Worm (Caenorhabditis elegans) whole organism, young adult: ENCODE results near the gene F08G2.4.

Experiments used
- B0261.1 ChIP-seq: sonication (generic microtip); optimal IDR thresholded peaks from 2 replicates; lab custom pipeline; 2016; ENCODE audit warnings: mild to moderate bottlenecking, missing genetic modification characterization, moderate library complexity, missing compliant biosample characterization
- F23B12.7 ChIP-seq: sonication (generic microtip); optimal IDR thresholded peaks from 2 replicates; lab custom pipeline; 2017; ENCODE audit warnings: missing genetic modification characterization, mild to moderate bottlenecking, missing compliant biosample characterization, antibody characterized with exemption, moderate library complexity; ENCODE audit not compliant: insufficient read depth
- F33H1.4 ChIP-seq: fragments of 200-800 bp; sonication (Bioruptor generic); IDR thresholded peaks from 2 replicates; pipeline ENCODE4 v1.3.6; 2022; ENCODE audit warnings: missing genetic modification reagents, missing genetic modification characterization, missing compliant biosample characterization
- F49E8.2 ChIP-seq: sonication (generic microtip); optimal IDR thresholded peaks from 3 replicates; lab custom pipeline; 2017; ENCODE audit warnings: missing genetic modification characterization, mild to moderate bottlenecking, missing compliant biosample characterization, antibody characterized with exemption, moderate library complexity; ENCODE audit not compliant: insufficient read depth
- F52B5.7 ChIP-seq: sonication (generic microtip); optimal IDR thresholded peaks from 2 replicates; lab custom pipeline; 2016; ENCODE audit warnings: mild to moderate bottlenecking, missing genetic modification characterization, missing compliant biosample characterization
- F55B11.4 ChIP-seq: sonication (generic microtip); optimal IDR thresholded peaks from 2 replicates; lab custom pipeline; 2016; ENCODE audit warnings: missing compliant biosample characterization, missing genetic modification characterization, borderline replicate concordance; ENCODE audit not compliant: insufficient read depth
- F57A8.1 ChIP-seq: fragments of 200-800 bp; sonication (Bioruptor generic); optimal IDR thresholded peaks from 2 replicates; lab custom pipeline; 2018; ENCODE audit warnings: mild to moderate bottlenecking, missing genetic modification characterization, moderate library complexity, missing compliant biosample characterization
- T26A5.8 ChIP-seq: sonication (generic microtip); optimal IDR thresholded peaks from 2 replicates; lab custom pipeline; 2016; ENCODE audit warnings: missing genetic modification characterization, missing compliant biosample characterization
- Y53G8AR.9 ChIP-seq: fragments of 200-800 bp; sonication (Bioruptor generic); conservative IDR thresholded peaks from 2 replicates; pipeline ENCODE4 v1.3.6; 2022; ENCODE audit warnings: missing genetic modification reagents, missing genetic modification characterization, missing compliant biosample characterization
- Y67H2A.10 ChIP-seq: fragments of 200-800 bp; sonication (Bioruptor generic); conservative IDR thresholded peaks from 2 replicates; pipeline ENCODE4 v1.3.6; 2022; ENCODE audit warnings: missing genetic modification reagents, missing genetic modification characterization, missing compliant biosample characterization
- Y95B8A.8 ChIP-seq: fragments of 200-800 bp; sonication (Bioruptor generic); IDR thresholded peaks from 2 replicates; pipeline ENCODE4 v1.3.6; 2022; ENCODE audit warnings: missing genetic modification reagents, missing genetic modification characterization, missing compliant biosample characterization
- akir-1 ChIP-seq: fragments of 200-800 bp; sonication (Bioruptor generic); optimal IDR thresholded peaks from 2 replicates; lab custom pipeline; 2018; ENCODE audit warnings: mild to moderate bottlenecking, missing genetic modification characterization, moderate library complexity, missing compliant biosample characterization
- aptf-2 ChIP-seq: fragments of 200-800 bp; sonication (Bioruptor generic); conservative IDR thresholded peaks from 2 replicates; pipeline ENCODE4 v1.3.6; 2022; ENCODE audit warnings: missing genetic modification reagents, missing genetic modification characterization, missing compliant biosample characterization
- athp-1 ChIP-seq: sonication (generic microtip); optimal IDR thresholded peaks from 2 replicates; lab custom pipeline; 2017; ENCODE audit warnings: mild to moderate bottlenecking, missing genetic modification characterization, missing compliant biosample characterization
- attf-6 ChIP-seq: fragments of 200-800 bp; sonication (Bioruptor generic); IDR thresholded peaks from 2 replicates; pipeline ENCODE4 v1.3.6; 2022; ENCODE audit warnings: missing genetic modification reagents, missing genetic modification characterization, missing compliant biosample characterization
- ceh-79 ChIP-seq: sonication (generic microtip); optimal IDR thresholded peaks from 2 replicates; lab custom pipeline; 2017; ENCODE audit warnings: mild to moderate bottlenecking, missing genetic modification characterization, missing compliant biosample characterization
- chd-7 ChIP-seq: sonication (generic microtip); optimal IDR thresholded peaks from 2 replicates; lab custom pipeline; 2016; ENCODE audit warnings: mild to moderate bottlenecking, missing genetic modification characterization, moderate library complexity, missing compliant biosample characterization
- dox-1 ChIP-seq: fragments of 200-800 bp; sonication (Bioruptor generic); IDR thresholded peaks from 2 replicates; pipeline ENCODE4 v1.3.6; 2022; ENCODE audit warnings: missing genetic modification reagents, missing genetic modification characterization, missing compliant biosample characterization
- dpff-1 ChIP-seq: sonication (generic microtip); optimal IDR thresholded peaks from 2 replicates; lab custom pipeline; 2017; ENCODE audit warnings: mild to moderate bottlenecking, missing genetic modification characterization, missing compliant biosample characterization
- egrh-3 ChIP-seq: fragments of 200-800 bp; sonication (Bioruptor generic); IDR thresholded peaks from 2 replicates; pipeline ENCODE4 v1.3.6; 2022; ENCODE audit warnings: missing genetic modification reagents, missing genetic modification characterization, missing compliant biosample characterization
- ekl-4 ChIP-seq: fragments of 200-800 bp; sonication (Bioruptor generic); IDR thresholded peaks from 2 replicates; pipeline ENCODE4 v1.3.6; 2022; ENCODE audit warnings: missing genetic modification reagents, missing genetic modification characterization, missing compliant biosample characterization
- him-1 ChIP-seq: sonication (generic microtip); optimal IDR thresholded peaks from 2 replicates; lab custom pipeline; 2016; ENCODE audit warnings: missing genotype, missing genetic modification reagents, missing genetic modification characterization, missing compliant biosample characterization
- hrde-1 ChIP-seq: sonication (generic microtip); optimal IDR thresholded peaks from 2 replicates; lab custom pipeline; 2016; ENCODE audit warnings: missing genetic modification characterization, mild to moderate bottlenecking, missing compliant biosample characterization, moderate library complexity, missing genotype, missing genetic modification reagents, borderline replicate concordance
- lin-26 ChIP-seq: fragments of 200-800 bp; sonication (Bioruptor generic); IDR thresholded peaks from 2 replicates; pipeline ENCODE4 v1.3.6; 2022; ENCODE audit warnings: missing genetic modification reagents, missing genetic modification characterization, missing compliant biosample characterization
- madf-3 ChIP-seq: fragments of 200-800 bp; sonication (Bioruptor generic); IDR thresholded peaks from 2 replicates; pipeline ENCODE4 v1.3.6; 2022; ENCODE audit warnings: missing genetic modification reagents, missing genetic modification characterization, missing compliant biosample characterization
- madf-6 ChIP-seq: fragments of 200-800 bp; sonication (Bioruptor generic); IDR thresholded peaks from 2 replicates; pipeline ENCODE4 v1.3.6; 2022; ENCODE audit warnings: missing genetic modification reagents, missing genetic modification characterization, missing compliant biosample characterization
- mcd-1 ChIP-seq: fragments of 200-800 bp; sonication (Bioruptor generic); IDR thresholded peaks from 2 replicates; pipeline ENCODE4 v1.3.6; 2022; ENCODE audit warnings: missing genetic modification reagents, missing genetic modification characterization, missing compliant biosample characterization
- nfyb-1 ChIP-seq: fragments of 200-800 bp; sonication (Bioruptor generic); IDR thresholded peaks from 2 replicates; pipeline ENCODE4 v1.3.6; 2022; ENCODE audit warnings: missing genetic modification reagents, missing genetic modification characterization, missing compliant biosample characterization
- nhr-179 ChIP-seq: sonication (generic microtip); optimal IDR thresholded peaks from 2 replicates; lab custom pipeline; 2016; ENCODE audit warnings: mild to moderate bottlenecking, missing genetic modification characterization, missing compliant biosample characterization
- nhr-27 ChIP-seq: fragments of 200-800 bp; sonication (Bioruptor generic); optimal IDR thresholded peaks from 2 replicates; lab custom pipeline; 2018; ENCODE audit warnings: mild to moderate bottlenecking, missing genetic modification characterization, moderate library complexity, missing compliant biosample characterization
- nhr-80 ChIP-seq: sonication (generic microtip); optimal IDR thresholded peaks from 2 replicates; lab custom pipeline; 2016; ENCODE audit warnings: missing genetic modification characterization, missing compliant biosample characterization
- nhr-90 ChIP-seq: sonication (generic microtip); optimal IDR thresholded peaks from 2 replicates; lab custom pipeline; 2016; ENCODE audit warnings: missing genotype, mild to moderate bottlenecking, missing genetic modification characterization, missing compliant biosample characterization
- repo-1 ChIP-seq: sonication (generic microtip); optimal IDR thresholded peaks from 2 replicates; lab custom pipeline; 2017; ENCODE audit warnings: mild to moderate bottlenecking, missing genetic modification characterization, missing compliant biosample characterization
- sdz-38 ChIP-seq: sonication (generic microtip); optimal IDR thresholded peaks from 2 replicates; lab custom pipeline; 2016; ENCODE audit warnings: missing genotype, missing genetic modification characterization, missing compliant biosample characterization
- snpc-1.1 ChIP-seq: sonication (generic microtip); optimal IDR thresholded peaks from 2 replicates; lab custom pipeline; 2017; ENCODE audit warnings: missing genetic modification characterization, mild to moderate bottlenecking, missing compliant biosample characterization, antibody characterized with exemption, moderate library complexity, missing genotype, missing genetic modification reagents; ENCODE audit not compliant: insufficient read depth
- unc-130 ChIP-seq: sonication (generic microtip); optimal IDR thresholded peaks from 2 replicates; lab custom pipeline; 2016; ENCODE audit warnings: missing genetic modification reagents, missing genetic modification characterization, missing compliant biosample characterization
- xnd-1 ChIP-seq: sonication (generic microtip); optimal IDR thresholded peaks from 2 replicates; lab custom pipeline; 2016; ENCODE audit warnings: missing genotype, missing genetic modification reagents, missing genetic modification characterization, missing compliant biosample characterization
- ztf-28 ChIP-seq: fragments of 200-800 bp; sonication (Bioruptor generic); IDR thresholded peaks from 2 replicates; pipeline ENCODE4 v1.3.6; 2022; ENCODE audit warnings: missing genetic modification reagents, missing genetic modification characterization, missing compliant biosample characterization

F08G2.4 gene

ce11 chrII:13813950-13814349 is 16.5 kb upstream of the F08G2.4 start (continued):
- no peak for TF ChIP-seq nhr-90 (tag; lab: Kevin White, UChicago)
- TF ChIP-seq ztf-28 (GFP tag; lab: Robert Waterston, UW) = no peak
- TF ChIP-seq chd-7 (tag; lab: Kevin White, UChicago) = no peak
- no peak for TF ChIP-seq dpff-1
- TF ChIP-seq F23B12.7 (tag; lab: Kevin White, UChicago) = no peak
- TF ChIP-seq T26A5.8 (tag; lab: Kevin White, UChicago) = no peak
- TF ChIP-seq xnd-1 = no peak
- no peak for TF ChIP-seq ekl-4 (GFP tag; lab: Robert Waterston, UW)
- TF ChIP-seq hrde-1 = no peak
- TF ChIP-seq egrh-3 = 0 out of 2 replicates have a peak, but pooled peaks have one; percentile 26
- TF ChIP-seq him-1 = no peak
- TF ChIP-seq F49E8.2 = no peak
- no peak for TF ChIP-seq snpc-1.1 (tag; lab: Kevin White, UChicago)
- TF ChIP-seq nhr-80 (tag; lab: Kevin White, UChicago) = peak; percentile 96
- TF ChIP-seq repo-1 (tag; lab: Kevin White, UChicago) = no peak
- TF ChIP-seq nhr-179 (tag; lab: Kevin White, UChicago) = no peak
- no peak for TF ChIP-seq aptf-2
- TF ChIP-seq madf-3 = no peak
- no peak for TF ChIP-seq ceh-79
- no peak for TF ChIP-seq madf-6
- TF ChIP-seq mcd-1 (GFP tag; lab: Robert Waterston, UW) = no peak
- no peak for TF ChIP-seq B0261.1 (tag; lab: Kevin White, UChicago)
- TF ChIP-seq athp-1 (tag; lab: Kevin White, UChicago) = no peak
- TF ChIP-seq, all 124 proteins: peak for 6

DNA sequence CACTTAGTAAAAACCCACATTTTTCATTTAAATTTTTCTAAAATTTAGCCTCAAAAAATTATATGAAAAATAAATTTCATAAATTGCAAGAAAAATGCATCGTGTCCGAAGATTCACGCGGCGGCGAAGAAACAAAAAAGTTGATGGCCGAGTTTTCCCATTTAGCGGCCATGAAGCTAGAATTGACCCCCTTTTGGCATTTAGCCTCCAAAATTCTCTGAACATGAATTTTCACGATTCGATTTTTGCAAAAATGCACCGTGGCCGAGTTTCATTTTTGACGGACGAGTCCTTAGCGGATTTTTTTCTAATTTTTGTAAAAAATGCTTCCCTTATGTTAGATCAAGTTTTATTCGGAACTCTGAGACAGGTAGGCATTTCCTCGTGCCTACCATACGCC is 14.9 kb upstream of the F08G2.4 start:
- TF ChIP-seq F49E8.2 (no peak), F52B5.7 (no peak), Y67H2A.10 (GFP tag; lab: Robert Waterston, UW) (no peak), nhr-27 (tag; lab: Kevin White, UChicago) (no peak), akir-1 (GFP tag; lab: Kevin White, UChicago) (no peak), F55B11.4 (no peak), unc-130 (GFP tag; lab: Kevin White, UChicago) (no peak), lin-26 (GFP tag; lab: Robert Waterston, UW) (no peak), F33H1.4 (GFP tag; lab: Robert Waterston, UW) (no peak), chd-7 (tag; lab: Kevin White, UChicago) (no peak), madf-3 (no peak), madf-6 (no peak), F57A8.1 (no peak), Y53G8AR.9 (GFP tag; lab: Robert Waterston, UW) (no peak), sdz-38 (tag; lab: Kevin White, UChicago) (no peak)

DNA sequence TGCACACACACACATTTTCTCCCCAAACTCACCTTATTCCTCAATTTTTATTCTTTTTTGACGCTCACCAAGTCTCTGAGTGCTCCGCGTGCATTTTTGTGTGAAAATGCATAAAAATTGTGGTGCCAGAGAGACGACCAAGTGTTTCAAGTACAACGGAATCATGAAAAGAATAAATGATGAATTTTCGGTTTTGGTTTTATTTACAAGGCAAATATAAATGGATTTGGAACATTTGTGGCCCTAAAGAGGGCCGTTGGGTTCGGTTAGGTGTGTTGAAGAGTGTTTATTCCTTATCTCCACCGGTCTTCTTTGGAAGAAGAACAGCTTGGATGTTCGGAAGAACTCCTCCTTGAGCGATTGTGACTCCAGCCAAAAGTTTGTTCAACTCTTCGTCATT is 12.9 kb upstream of the F08G2.4 start:
- TF ChIP-seq attf-6 (GFP tag; lab: Robert Waterston, UW) (0 out of 2 replicates have a peak, but pooled peaks have one; percentile 29), dox-1 (GFP tag; lab: Robert Waterston, UW) (peak; percentile 14; the same call in 1 of the 2 replicates), Y95B8A.8 (GFP tag; lab: Robert Waterston, UW) (0 out of 2 replicates have a peak, but pooled peaks have one; percentile 13), nfyb-1 (GFP tag; lab: Robert Waterston, UW) (0 out of 2 replicates have a peak, but pooled peaks have one; percentile 19), madf-6 (peak; percentile 39; the same call in 1 of the 2 replicates)
